Fruit fly (Drosophila melanogaster): Measurements from ENCODE around the gene Pink1.
A peak's percentile ranks its signal among the peaks of the same experiment; 100 is the strongest.

The Pink1 gene

dm6 chrX:6702028-6702433, 18.4 kb downstream of the Pink1 start:
- TF ChIP-seq eg (GFP tag; IDR thresholded peaks at IDR 0.05) (peak; percentile 87), cyc (GFP tag; optimal IDR thresholded peaks at IDR 0.05) (no peak), CG8119 (GFP tag; IDR thresholded peaks at IDR 0.05) (peak; percentile 93), Sox14 (GFP tag; optimal IDR thresholded peaks at IDR 0.05) (peak; percentile 49), Met (GFP tag; optimal IDR thresholded peaks at IDR 0.05) (peak; percentile 10), CG10669 (GFP tag; optimal IDR thresholded peaks at IDR 0.05) (peak; percentile 77), Smox (GFP tag; optimal IDR thresholded peaks at IDR 0.05) (no peak), CG8632 (GFP tag; optimal IDR thresholded peaks at IDR 0.05) (peak; percentile 51), ss (GFP tag; optimal IDR thresholded peaks at IDR 0.05) (peak; percentile 65 to 83), Ets21C (GFP tag; optimal IDR thresholded peaks at IDR 0.05) (no peak), net (GFP tag; optimal IDR thresholded peaks at IDR 0.05) (peak; percentile 69), spab (GFP tag; optimal IDR thresholded peaks at IDR 0.05) (peak; percentile 62), Hr39 (GFP tag; optimal IDR thresholded peaks at IDR 0.05) (peak; percentile 15), CG1621 (tag; optimal IDR thresholded peaks at IDR 0.05) (peak; percentile 67), CG11294 (GFP tag; IDR thresholded peaks at IDR 0.05) (peak; percentile 46; the same call in 1 of the 2 replicates), Eip75B (GFP tag; optimal IDR thresholded peaks at IDR 0.05) (peak; percentile 58), Ets96B (tag; optimal IDR thresholded peaks at IDR 0.05) (peak; percentile 64), vri (GFP tag; optimal IDR thresholded peaks at IDR 0.05) (no peak), Eip93F (GFP tag; optimal IDR thresholded peaks at IDR 0.05) (no peak), CG6792 (GFP tag; optimal IDR thresholded peaks at IDR 0.05) (peak; percentile 28), fd59A (GFP tag; optimal IDR thresholded peaks at IDR 0.05) (peak; percentile 70), fkh (GFP tag; optimal IDR thresholded peaks at IDR 0.05) (peak; percentile 58), Sox15 (GFP tag; optimal IDR thresholded peaks at IDR 0.05) (no peak), lz (GFP tag; optimal IDR thresholded peaks at IDR 0.05) (peak; percentile 26), CG31627 (GFP tag; optimal IDR thresholded peaks at IDR 0.05) (peak; percentile 2), CG15336 (GFP tag; IDR thresholded peaks at IDR 0.05) (peak; percentile 91), CG3919 (GFP tag; optimal IDR thresholded peaks at IDR 0.05) (peak; percentile 59), CG6808 (GFP tag; optimal IDR thresholded peaks at IDR 0.05) (peak; percentile 76), CG32006 (GFP tag; optimal IDR thresholded peaks at IDR 0.05) (peak; percentile 91), Blimp-1 (GFP tag; optimal IDR thresholded peaks at IDR 0.05) (no peak), CG34406 (GFP tag; optimal IDR thresholded peaks at IDR 0.05) (peak; percentile 25), dsx (GFP tag; optimal IDR thresholded peaks at IDR 0.05; ENCODE audit: poor library complexity, severe bottlenecking) (peak; percentile 72), Hr38 (GFP tag; optimal IDR thresholded peaks at IDR 0.05) (no peak), CG6854 (GFP tag; optimal IDR thresholded peaks at IDR 0.05) (no peak), CG11762 (GFP tag; optimal IDR thresholded peaks at IDR 0.05; ENCODE audit: insufficient read depth) (peak; percentile 44), dac (GFP tag; optimal IDR thresholded peaks at IDR 0.05) (peak; percentile 66), CG6163 (GFP tag; IDR thresholded peaks at IDR 0.05) (peak; percentile 85), Lpt (GFP tag; optimal IDR thresholded peaks at IDR 0.05) (peak; percentile 72), esn (GFP tag; optimal IDR thresholded peaks at IDR 0.05) (no peak), CG7368 (GFP tag; optimal IDR thresholded peaks at IDR 0.05) (peak; percentile 46), Hr4 (GFP tag; optimal IDR thresholded peaks at IDR 0.05) (peak; percentile 87), CG16779 (tag; optimal IDR thresholded peaks at IDR 0.05) (peak; percentile 58), Sox102F (GFP tag; optimal IDR thresholded peaks at IDR 0.05) (no peak), OdsH (GFP tag; optimal IDR thresholded peaks at IDR 0.05) (peak; percentile 75), achi (GFP tag; optimal IDR thresholded peaks at IDR 0.05) (peak; percentile 73), salr (GFP tag; optimal IDR thresholded peaks at IDR 0.05) (peak; percentile 50 to 75), CG4318 (GFP tag; optimal IDR thresholded peaks at IDR 0.05) (peak; percentile 75), CG3032 (tag; optimal IDR thresholded peaks at IDR 0.05) (peak; percentile 75), Gug (GFP tag; IDR thresholded peaks at IDR 0.05) (peak; percentile 83), svp (GFP tag) (peak; percentile 52), CG8319 (GFP tag; optimal IDR thresholded peaks at IDR 0.05) (no peak), fd85E (GFP tag; optimal IDR thresholded peaks at IDR 0.05) (no peak)

Data from whole organism, prepupa.